Fruit fly (Drosophila melanogaster) whole organism, embryonic: ENCODE results near the gene asun.

Source experiments
- Atf3 ChIP-seq: fragments of 200-800 bp; sonication (Bioruptor generic); optimal IDR thresholded peaks from 3 replicates; lab custom pipeline; 2016; ENCODE audit warnings: missing biosample characterization, missing genetic modification characterization
- CG10366 ChIP-seq: fragments of 200-800 bp; sonication (Bioruptor generic); IDR thresholded peaks from 2 replicates; pipeline ENCODE4 v1.3.6; 2022; ENCODE audit warnings: missing biosample characterization, missing genetic modification characterization
- CG10565 ChIP-seq: fragments of 200-800 bp; sonication (Bioruptor generic); optimal IDR thresholded peaks from 3 replicates; lab custom pipeline; 2016; ENCODE audit warnings: missing biosample characterization, mild to moderate bottlenecking, missing genetic modification characterization
- CG11398 ChIP-seq: fragments of 200-800 bp; sonication (Bioruptor generic); optimal IDR thresholded peaks from 2 replicates; lab custom pipeline; 2016; ENCODE audit warnings: missing biosample characterization, missing genetic modification characterization
- CG12236 ChIP-seq: fragments of 200-800 bp; sonication (Bioruptor generic); optimal IDR thresholded peaks from 2 replicates; lab custom pipeline; 2016; ENCODE audit warnings: missing biosample characterization, missing genetic modification characterization
- CG12391 ChIP-seq: fragments of 200-800 bp; sonication (Bioruptor generic); optimal IDR thresholded peaks from 3 replicates; lab custom pipeline; 2018; ENCODE audit warnings: missing biosample characterization, mild to moderate bottlenecking, missing genetic modification characterization, moderate library complexity
- CG13296 ChIP-seq: fragments of 200-800 bp; sonication (Bioruptor generic); optimal IDR thresholded peaks from 3 replicates; lab custom pipeline; 2018; ENCODE audit warnings: missing biosample characterization, mild to moderate bottlenecking, missing genetic modification characterization
- CG2889 ChIP-seq: fragments of 200-800 bp; sonication (Bioruptor generic); IDR thresholded peaks from 3 replicates; pipeline ENCODE4 v1.3.6; 2022; ENCODE audit warnings: missing biosample characterization, missing genetic modification characterization
- CG3065 ChIP-seq: fragments of 200-800 bp; sonication (Bioruptor generic); optimal IDR thresholded peaks from 2 replicates; lab custom pipeline; 2016; ENCODE audit warnings: missing biosample characterization, missing genetic modification characterization
- CG31388 ChIP-seq: fragments of 200-800 bp; sonication (Bioruptor generic); optimal IDR thresholded peaks from 2 replicates; lab custom pipeline; 2016; ENCODE audit warnings: missing biosample characterization, missing genetic modification characterization
- CG3407 ChIP-seq: fragments of 200-800 bp; sonication (Bioruptor generic); optimal IDR thresholded peaks from 2 replicates; lab custom pipeline; 2018; ENCODE audit warnings: missing biosample characterization, mild to moderate bottlenecking, missing genetic modification characterization
- CG42726 ChIP-seq: fragments of 200-800 bp; sonication (Bioruptor generic); IDR thresholded peaks from 2 replicates; pipeline ENCODE4 v1.3.6; 2022; ENCODE audit warnings: missing biosample characterization, missing genetic modification characterization; ENCODE audit not compliant: partially characterized antibody
- CG6654 ChIP-seq: fragments of 200-800 bp; sonication (Bioruptor generic); optimal IDR thresholded peaks from 2 replicates; lab custom pipeline; 2017; ENCODE audit warnings: missing biosample characterization, mild to moderate bottlenecking, missing genetic modification characterization
- CG7357 ChIP-seq: fragments of 200-800 bp; sonication (Bioruptor generic); IDR thresholded peaks from 3 replicates; pipeline ENCODE4 v1.3.6; 2022; ENCODE audit warnings: missing biosample characterization, missing genetic modification characterization
- CG7928 ChIP-seq: fragments of 200-800 bp; sonication (Bioruptor generic); optimal IDR thresholded peaks from 2 replicates; lab custom pipeline; 2017; ENCODE audit warnings: missing biosample characterization, mild to moderate bottlenecking, missing genetic modification characterization
- CG9437 ChIP-seq: fragments of 200-800 bp; sonication (Bioruptor generic); optimal IDR thresholded peaks from 2 replicates; lab custom pipeline; 2018; ENCODE audit warnings: missing biosample characterization, mild to moderate bottlenecking, missing genetic modification characterization
- Dad ChIP-seq: fragments of 200-800 bp; sonication (Bioruptor generic); optimal IDR thresholded peaks from 3 replicates; lab custom pipeline; 2016; ENCODE audit warnings: missing biosample characterization, missing genetic modification characterization
- E2f2 ChIP-seq: fragments of 200-800 bp; sonication (Bioruptor generic); IDR thresholded peaks from 2 replicates; pipeline ENCODE4 v1.3.6; 2022; ENCODE audit warnings: missing biosample characterization, missing genetic modification characterization
- GATAe ChIP-seq: fragments of 200-800 bp; sonication (Bioruptor generic); conservative IDR thresholded peaks from 2 replicates; pipeline ENCODE4 v1.3.6; 2022; ENCODE audit warnings: missing biosample characterization, missing genetic modification characterization
- HLHmδ ChIP-seq: fragments of 200-800 bp; sonication (Bioruptor generic); optimal IDR thresholded peaks from 2 replicates; lab custom pipeline; 2018; ENCODE audit warnings: missing biosample characterization, mild to moderate bottlenecking, missing genetic modification characterization, moderate library complexity
- Hmx ChIP-seq: fragments of 200-800 bp; sonication (Bioruptor generic); optimal IDR thresholded peaks from 2 replicates; lab custom pipeline; 2016; ENCODE audit warnings: missing biosample characterization, missing genetic modification characterization
- Med ChIP-seq: fragments of 200-800 bp; sonication (Bioruptor generic); peaks from one replicate; lab custom pipeline; 2016; ENCODE audit warnings: missing biosample characterization, missing genetic modification characterization, mild to moderate bottlenecking, inconsistent platforms, moderate library complexity
- NC2α ChIP-seq: fragments of 200-800 bp; sonication (Bioruptor generic); optimal IDR thresholded peaks from 2 replicates; lab custom pipeline; 2016; ENCODE audit warnings: missing biosample characterization, missing genetic modification characterization
- Nf-YC ChIP-seq: fragments of 200-800 bp; optimal IDR thresholded peaks from 3 replicates; lab custom pipeline; 2019; ENCODE audit warnings: missing biosample characterization, mild to moderate bottlenecking, missing genetic modification characterization, moderate library complexity
- Rx ChIP-seq: fragments of 200-800 bp; sonication (Bioruptor generic); IDR thresholded peaks from 2 replicates; pipeline ENCODE4 v1.3.6; 2022; ENCODE audit warnings: missing biosample characterization, missing genetic modification characterization
- Side ChIP-seq: fragments of 200-800 bp; sonication (Bioruptor generic); optimal IDR thresholded peaks from 2 replicates; lab custom pipeline; 2016; ENCODE audit warnings: missing biosample characterization, missing genetic modification characterization
- Taf1 ChIP-seq: fragments of 200-800 bp; sonication (Bioruptor generic); IDR thresholded peaks from 2 replicates; pipeline ENCODE4 v1.3.6; 2022; ENCODE audit warnings: missing biosample characterization, missing genetic modification characterization
- Tbp ChIP-seq: fragments of >200 bp; optimal IDR thresholded peaks from 2 replicates; lab custom pipeline; 2018; ENCODE audit warnings: missing biosample characterization, missing genetic modification characterization
- Usf ChIP-seq: fragments of 200-800 bp; sonication (Bioruptor generic); optimal IDR thresholded peaks from 2 replicates; lab custom pipeline; 2017; ENCODE audit warnings: missing genotype, missing biosample characterization, missing genetic modification characterization
- ap ChIP-seq: fragments of 200-800 bp; sonication (Bioruptor generic); IDR thresholded peaks from 2 replicates; pipeline ENCODE4 v1.3.6; 2022; ENCODE audit warnings: missing biosample characterization, missing genetic modification characterization
- bigmax ChIP-seq: fragments of 200-800 bp; sonication (Bioruptor generic); optimal IDR thresholded peaks from 2 replicates; lab custom pipeline; 2018; ENCODE audit warnings: missing biosample characterization, mild to moderate bottlenecking, missing genetic modification characterization
- cato ChIP-seq: fragments of 200-800 bp; sonication (Bioruptor generic); optimal IDR thresholded peaks from 2 replicates; lab custom pipeline; 2016; ENCODE audit warnings: missing biosample characterization, missing genetic modification characterization, borderline replicate concordance
- da ChIP-seq: fragments of 200-800 bp; sonication (Bioruptor generic); optimal IDR thresholded peaks from 2 replicates; lab custom pipeline; 2016; ENCODE audit warnings: missing biosample characterization, missing genetic modification characterization
- dmrt11E ChIP-seq: fragments of 200-800 bp; sonication (Bioruptor generic); optimal IDR thresholded peaks from 3 replicates; lab custom pipeline; 2018; ENCODE audit warnings: missing biosample characterization, mild to moderate bottlenecking, missing genetic modification characterization, moderate library complexity
- esg ChIP-seq: fragments of 200-800 bp; sonication (Bioruptor generic); conservative IDR thresholded peaks from 2 replicates; pipeline ENCODE4 v1.3.6; 2022; ENCODE audit warnings: missing biosample characterization, missing genetic modification characterization
- exex ChIP-seq: fragments of 200-800 bp; sonication (Bioruptor generic); optimal IDR thresholded peaks from 4 replicates; lab custom pipeline; 2018; ENCODE audit warnings: missing biosample characterization, mild to moderate bottlenecking, missing genetic modification characterization, moderate library complexity
- gt ChIP-seq: fragments of 200-800 bp; sonication (Bioruptor generic); IDR thresholded peaks from 2 replicates; pipeline ENCODE4 v1.3.6; 2022; ENCODE audit warnings: missing biosample characterization, missing genetic modification characterization
- ind ChIP-seq: fragments of 200-800 bp; sonication (Bioruptor generic); optimal IDR thresholded peaks from 3 replicates; lab custom pipeline; 2016; ENCODE audit warnings: missing biosample characterization, missing genetic modification characterization
- jumu ChIP-seq: fragments of 200-800 bp; sonication (Bioruptor generic); optimal IDR thresholded peaks from 3 replicates; lab custom pipeline; 2016; ENCODE audit warnings: missing biosample characterization, missing genetic modification characterization
- kah ChIP-seq: fragments of 200-800 bp; sonication (Bioruptor generic); optimal IDR thresholded peaks from 2 replicates; lab custom pipeline; 2018; ENCODE audit warnings: missing biosample characterization, mild to moderate bottlenecking, missing genetic modification characterization
- pros ChIP-seq: fragments of 200-800 bp; sonication (Bioruptor generic); optimal IDR thresholded peaks from 3 replicates; lab custom pipeline; 2019; ENCODE audit warnings: missing biosample characterization, mild to moderate bottlenecking, missing genetic modification characterization, moderate library complexity
- row ChIP-seq: fragments of 200-800 bp; sonication (Bioruptor generic); IDR thresholded peaks from 3 replicates; pipeline ENCODE4 v1.3.6; 2022; ENCODE audit warnings: missing biosample characterization, missing genetic modification characterization
- run ChIP-seq: fragments of 200-800 bp; sonication (Bioruptor generic); optimal IDR thresholded peaks from 3 replicates; lab custom pipeline; 2018; ENCODE audit warnings: missing biosample characterization, mild to moderate bottlenecking, missing genetic modification characterization
- sens-2 ChIP-seq: fragments of 200-800 bp; sonication (Bioruptor generic); IDR thresholded peaks from 2 replicates; pipeline ENCODE4 v1.3.6; 2022; ENCODE audit warnings: missing biosample characterization, missing genetic modification characterization
- sisA ChIP-seq: fragments of 200-800 bp; sonication (Bioruptor generic); IDR thresholded peaks from 2 replicates; pipeline ENCODE4 v1.3.6; 2022; ENCODE audit warnings: missing biosample characterization, missing genetic modification characterization
- sna ChIP-seq: fragments of 200-800 bp; sonication (Bioruptor generic); IDR thresholded peaks from 2 replicates; pipeline ENCODE4 v1.3.6; 2022; ENCODE audit warnings: missing biosample characterization, missing genetic modification characterization; ENCODE audit not compliant: partially characterized antibody
- trh ChIP-seq: fragments of 200-800 bp; sonication (Bioruptor generic); optimal IDR thresholded peaks from 2 replicates; lab custom pipeline; 2016; ENCODE audit warnings: missing biosample characterization, missing genetic modification characterization
- vfl ChIP-seq: fragments of 200-800 bp; sonication (Bioruptor generic); optimal IDR thresholded peaks from 2 replicates; lab custom pipeline; 2016; ENCODE audit warnings: missing biosample characterization, missing genetic modification characterization
- vnd ChIP-seq: fragments of 200-800 bp; sonication (Bioruptor generic); IDR thresholded peaks from 3 replicates; pipeline ENCODE4 v1.3.6; 2022; ENCODE audit warnings: missing biosample characterization, missing genetic modification characterization; ENCODE audit not compliant: partially characterized antibody
- vvl ChIP-seq: fragments of 200-800 bp; sonication (Bioruptor generic); IDR thresholded peaks from 2 replicates; pipeline ENCODE4 v1.3.6; 2022; ENCODE audit warnings: missing biosample characterization, missing genetic modification characterization
- wek ChIP-seq: fragments of 200-800 bp; sonication (Bioruptor generic); optimal IDR thresholded peaks from 3 replicates; lab custom pipeline; 2018; ENCODE audit warnings: missing biosample characterization, mild to moderate bottlenecking, missing genetic modification characterization, moderate library complexity

Gene asun

DNA sequence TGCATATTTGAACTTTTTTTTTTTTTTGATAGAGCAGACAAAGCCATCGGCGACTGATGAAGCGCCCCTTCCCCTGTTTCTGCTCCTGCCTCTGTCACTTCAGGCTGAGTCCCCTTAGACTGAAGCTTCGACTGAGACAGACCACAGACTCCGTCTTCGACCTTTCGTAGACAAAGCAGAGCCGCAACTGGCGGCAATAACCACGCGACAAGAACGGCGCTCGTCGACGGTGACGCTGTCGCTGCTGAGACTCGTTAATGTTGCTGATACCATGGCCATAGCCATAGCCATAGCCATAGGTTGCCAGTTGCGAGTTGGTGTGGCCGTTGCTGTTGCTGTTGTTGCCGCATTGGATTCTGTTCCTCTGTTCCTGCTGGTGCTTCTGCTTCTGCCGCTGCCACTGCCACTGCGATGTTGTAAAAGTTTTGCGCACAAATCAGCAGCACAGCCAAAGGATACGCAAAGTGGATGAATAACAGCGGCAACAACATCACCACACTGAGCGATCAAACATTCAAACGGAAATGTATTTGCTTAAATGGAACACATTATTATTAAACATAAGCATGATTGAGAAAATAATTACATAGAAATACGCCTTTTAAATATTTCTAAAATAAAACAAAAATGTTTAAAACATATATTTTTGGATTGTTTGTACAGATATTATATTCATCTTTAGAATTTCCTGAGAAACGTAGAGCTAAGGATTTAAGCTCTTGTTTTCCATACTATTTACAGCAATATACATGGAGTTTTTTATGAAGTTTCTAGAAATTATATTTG is 40.6 kb upstream of the asun start (continued):
- no peak for TF ChIP-seq jumu (GFP tag; lab: Kevin White, UChicago)
- TF ChIP-seq CG10565 (GFP tag; lab: Kevin White, UChicago): no peak
- peak; percentile 9 for TF ChIP-seq bigmax (GFP tag; lab: Kevin White, UChicago)
- no peak for TF ChIP-seq CG42726 (GFP tag; lab: Robert Waterston, UW)
- no peak for TF ChIP-seq NC2α (GFP tag; lab: Kevin White, UChicago)
- TF ChIP-seq Atf3 (GFP tag; lab: Kevin White, UChicago): no peak
- TF ChIP-seq CG10366 (GFP tag; lab: Robert Waterston, UW): 0 out of 2 replicates have a peak, but pooled peaks have one; percentile 8
- TF ChIP-seq CG12391: peak; percentile 26
- TF ChIP-seq trh: no peak
- TF ChIP-seq Usf: no peak
- TF ChIP-seq pros (GFP tag; lab: Kevin White, UChicago): peak; percentile 49
- TF ChIP-seq ind (GFP tag; lab: Kevin White, UChicago): no peak
- TF ChIP-seq CG3407 (GFP tag; lab: Kevin White, UChicago): no peak
- no peak for TF ChIP-seq CG12236
- no peak for TF ChIP-seq E2f2 (GFP tag; lab: Robert Waterston, UW)
- no peak for TF ChIP-seq vfl
- TF ChIP-seq GATAe (GFP tag; lab: Robert Waterston, UW): no peak
- no peak for TF ChIP-seq CG7357 (GFP tag; lab: Robert Waterston, UW)
- TF ChIP-seq HLHmδ: no peak
- no peak for TF ChIP-seq Dad (GFP tag; lab: Kevin White, UChicago)
- TF ChIP-seq CG3065 (GFP tag; lab: Kevin White, UChicago): no peak
- TF ChIP-seq vvl: peak; percentile 44; the same call in 1 of the 2 replicates
- TF ChIP-seq gt (GFP tag; lab: Robert Waterston, UW): no peak
- peak; percentile 92 for TF ChIP-seq Med (GFP tag; lab: Kevin White, UChicago)
- TF ChIP-seq Tbp: no peak
- TF ChIP-seq sens-2 (GFP tag; lab: Robert Waterston, UW): no peak; the same call in 1 of the 2 replicates
- no peak for TF ChIP-seq Rx (GFP tag; lab: Robert Waterston, UW)
- TF ChIP-seq vnd (GFP tag; lab: Robert Waterston, UW): no peak
- TF ChIP-seq Hmx (GFP tag; lab: Kevin White, UChicago): no peak
- TF ChIP-seq Taf1 (GFP tag; lab: Robert Waterston, UW): no peak
- TF ChIP-seq CG2889: no peak
- no peak for TF ChIP-seq kah (GFP tag; lab: Kevin White, UChicago)
- no peak for TF ChIP-seq CG7928 (GFP tag; lab: Kevin White, UChicago)
- no peak; the same call in 1 of the 3 replicates for TF ChIP-seq row
- peak; percentile 13 for TF ChIP-seq CG13296 (GFP tag; lab: Kevin White, UChicago)
- no peak for TF ChIP-seq sisA (GFP tag; lab: Robert Waterston, UW)
- no peak; the same call in 1 of the 2 replicates for TF ChIP-seq esg (GFP tag; lab: Robert Waterston, UW)
- no peak for TF ChIP-seq CG6654 (GFP tag; lab: Kevin White, UChicago)
- no peak for TF ChIP-seq CG11398 (GFP tag; lab: Kevin White, UChicago)
- no peak for TF ChIP-seq Side
- no peak for TF ChIP-seq run (tag; lab: Kevin White, UChicago)
- TF ChIP-seq CG31388: no peak
- no peak for TF ChIP-seq ap (GFP tag; lab: Robert Waterston, UW)
- TF ChIP-seq Nf-YC (tag; lab: Kevin White, UChicago): peak; percentile 11
- peak; percentile 27 for TF ChIP-seq CG9437
- no peak for TF ChIP-seq sna
- TF ChIP-seq wek: no peak
- no peak for TF ChIP-seq cato (GFP tag; lab: Kevin White, UChicago)
- TF ChIP-seq dmrt11E: no peak
- TF ChIP-seq exex (tag; lab: Kevin White, UChicago): no peak
- TF ChIP-seq da (GFP tag; lab: Kevin White, UChicago): no peak
